Worm (Caenorhabditis elegans) whole organism, L4/young adult: ENCODE data around the gene F38E1.10.

Experiments used
- W03F9.2 ChIP-seq: fragments of 150-350 bp; optimal IDR thresholded peaks from 2 replicates; lab custom pipeline; 2014; ENCODE audit warnings: missing biosample characterization, missing genetic modification characterization
- dao-5 ChIP-seq: sonication (generic microtip); optimal IDR thresholded peaks from 2 replicates; lab custom pipeline; 2016; ENCODE audit warnings: missing genotype, missing genetic modification characterization, moderate library complexity, missing compliant biosample characterization

- TF ChIP-seq W03F9.2: no peak
- no peak for TF ChIP-seq dao-5 (tag; lab: Kevin White, UChicago)
Measured at ce11 chrV:8403152-8403551, 27.8 kb upstream of the F38E1.10 start.
